Worm (Caenorhabditis elegans): Measurements from ENCODE around the gene osm-12.

Gene osm-12

DNA sequence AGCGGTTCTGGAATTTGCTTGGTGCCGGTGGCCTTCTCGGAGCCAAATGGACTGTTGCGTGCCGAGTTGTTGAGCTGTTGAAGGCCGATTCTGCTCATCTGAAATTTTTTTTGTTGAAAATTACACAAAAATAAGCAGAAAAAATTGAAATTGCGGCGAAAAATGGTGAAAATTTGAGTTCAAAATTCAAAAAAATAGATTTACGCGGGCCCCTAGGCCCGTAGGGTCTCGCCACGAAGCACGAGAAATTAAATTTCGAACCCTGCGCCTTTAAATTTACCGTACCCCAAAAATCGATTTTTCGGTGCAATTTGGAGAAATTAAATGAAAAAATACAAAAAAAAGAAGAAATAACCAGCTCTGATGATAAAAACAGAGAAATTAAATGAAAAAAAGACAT is 22.9 kb upstream of the osm-12 start, which contains the start of gene gmn-1 (continued):
- TF ChIP-seq snpc-3.4 (tag; optimal IDR thresholded peaks at IDR 0.05) (peak; percentile 53), him-1 (tag; optimal IDR thresholded peaks at IDR 0.05) (no peak), F55B11.4 (tag; optimal IDR thresholded peaks at IDR 0.05; ENCODE audit: borderline replicate concordance, insufficient read depth) (no peak), akir-1 (GFP tag; optimal IDR thresholded peaks at IDR 0.05) (no peak), B0019.2 (GFP tag; conservative IDR thresholded peaks at IDR 0.05) (0 out of 2 replicates have a peak, but pooled peaks have one; percentile 18)

DNA sequence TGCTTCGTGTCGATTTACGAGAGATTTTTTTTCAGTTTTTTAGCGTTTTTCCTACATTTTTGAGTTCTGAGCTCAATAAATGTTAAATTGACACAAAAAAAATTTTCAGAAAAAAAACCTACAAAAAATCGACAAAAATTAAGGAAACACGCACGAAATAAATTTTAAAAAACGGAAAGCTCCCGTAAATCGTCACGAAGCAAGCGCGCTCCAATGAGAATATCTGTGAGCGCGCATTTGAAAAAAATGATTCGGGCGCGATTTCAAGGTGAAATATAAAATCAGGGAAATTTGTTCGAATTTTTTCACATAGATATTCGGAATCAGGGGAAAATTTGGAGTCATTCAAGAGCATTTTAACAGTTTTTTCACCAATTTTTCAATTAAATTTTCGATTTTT is 20.9 kb upstream of the osm-12 start:
- no peak for TF ChIP-seq snpc-4 (GFP tag; optimal IDR thresholded peaks at IDR 0.05)
- TF ChIP-seq snpc-4 (tag; optimal IDR thresholded peaks at IDR 0.05): no peak
- TF ChIP-seq efl-1 (GFP tag; optimal IDR thresholded peaks at IDR 0.05): peak; percentile 13

DNA sequence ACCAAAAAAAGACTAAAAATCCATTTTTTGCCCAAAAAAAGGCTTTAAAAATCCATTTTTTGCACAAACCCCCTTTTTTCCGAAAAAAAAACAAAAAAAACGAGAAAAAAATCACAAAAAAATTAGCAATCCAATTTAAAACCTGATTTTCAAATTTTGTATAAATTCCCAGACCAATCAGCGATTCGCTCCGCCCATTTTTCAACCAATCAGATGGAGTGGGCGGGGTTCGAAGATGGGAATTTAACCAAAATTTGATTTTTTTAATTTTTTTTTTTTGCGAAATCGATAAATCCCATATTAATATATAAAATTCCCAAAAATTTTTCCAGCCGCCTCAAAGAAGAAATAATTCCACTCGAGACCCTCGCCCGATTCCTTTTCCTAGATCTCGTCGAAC is 19.1 kb upstream of the osm-12 start:
- TF ChIP-seq ama-1 (optimal IDR thresholded peaks at IDR 0.05): no peak
- TF ChIP-seq ama-1 (GFP tag; optimal IDR thresholded peaks at IDR 0.05): no peak
- TF ChIP-seq mxl-1 (tag; optimal IDR thresholded peaks at IDR 0.05): no peak
- no peak for TF ChIP-seq Y79H2A.3 (GFP tag; conservative IDR thresholded peaks at IDR 0.05)
- no peak for TF ChIP-seq F39B2.1 (GFP tag; IDR thresholded peaks at IDR 0.05)
- no peak for TF ChIP-seq snpc-3.4 (tag; optimal IDR thresholded peaks at IDR 0.05)

DNA sequence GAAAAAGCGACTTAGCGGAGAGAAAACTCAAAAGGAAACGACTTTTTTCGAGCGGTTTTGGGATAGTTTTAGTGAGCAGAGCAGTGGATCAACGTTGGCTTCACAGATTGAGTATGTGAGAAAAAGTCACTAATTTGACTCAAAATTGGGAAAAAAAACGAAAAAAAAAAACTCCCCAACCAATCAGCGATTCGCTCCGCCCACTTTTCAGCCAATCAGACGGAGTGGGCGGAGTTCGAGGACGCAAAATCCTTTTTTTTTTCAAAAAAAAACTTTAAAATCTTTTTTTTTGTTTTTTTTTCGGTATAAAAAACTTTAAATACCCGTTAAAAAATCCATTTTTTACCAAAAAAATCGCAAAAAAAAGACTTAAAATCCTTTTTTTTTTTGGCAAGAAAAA is 18.5 kb upstream of the osm-12 start:
- no peak for TF ChIP-seq sdz-38 (tag; optimal IDR thresholded peaks at IDR 0.05)
- TF ChIP-seq zim-3 (tag; optimal IDR thresholded peaks at IDR 0.05): no peak
- no peak for TF ChIP-seq egrh-3 (GFP tag; IDR thresholded peaks at IDR 0.05)
- TF ChIP-seq repo-1 (tag; optimal IDR thresholded peaks at IDR 0.05): no peak
- TF ChIP-seq madf-6 (GFP tag; IDR thresholded peaks at IDR 0.05): no peak
- TF ChIP-seq let-526 (GFP tag; IDR thresholded peaks at IDR 0.05): no peak
- no peak for TF ChIP-seq ztf-28 (GFP tag; IDR thresholded peaks at IDR 0.05)
- no peak for TF ChIP-seq madf-8 (GFP tag; conservative IDR thresholded peaks at IDR 0.05)
- no peak for TF ChIP-seq lir-1 (GFP tag; conservative IDR thresholded peaks at IDR 0.05)
- no peak for TF ChIP-seq Y53G8AR.9 (GFP tag; conservative IDR thresholded peaks at IDR 0.05)
- no peak for TF ChIP-seq nfya-2 (GFP tag; IDR thresholded peaks at IDR 0.05)
- TF ChIP-seq sea-2 (GFP tag; IDR thresholded peaks at IDR 0.05): no peak
- no peak for TF ChIP-seq ceh-27 (GFP tag; optimal IDR thresholded peaks at IDR 0.05)
- no peak for TF ChIP-seq ceh-91 (GFP tag; IDR thresholded peaks at IDR 0.05)
- TF ChIP-seq ceh-58 (GFP tag; IDR thresholded peaks at IDR 0.05): no peak
- no peak for TF ChIP-seq ztf-25 (GFP tag; IDR thresholded peaks at IDR 0.05)
- no peak for TF ChIP-seq ceh-79 (tag; optimal IDR thresholded peaks at IDR 0.05)
- no peak for TF ChIP-seq T07F8.4 (tag; optimal IDR thresholded peaks at IDR 0.05)
- no peak for TF ChIP-seq him-1 (tag; optimal IDR thresholded peaks at IDR 0.05)
- TF ChIP-seq dox-1 (GFP tag; IDR thresholded peaks at IDR 0.05): no peak

DNA sequence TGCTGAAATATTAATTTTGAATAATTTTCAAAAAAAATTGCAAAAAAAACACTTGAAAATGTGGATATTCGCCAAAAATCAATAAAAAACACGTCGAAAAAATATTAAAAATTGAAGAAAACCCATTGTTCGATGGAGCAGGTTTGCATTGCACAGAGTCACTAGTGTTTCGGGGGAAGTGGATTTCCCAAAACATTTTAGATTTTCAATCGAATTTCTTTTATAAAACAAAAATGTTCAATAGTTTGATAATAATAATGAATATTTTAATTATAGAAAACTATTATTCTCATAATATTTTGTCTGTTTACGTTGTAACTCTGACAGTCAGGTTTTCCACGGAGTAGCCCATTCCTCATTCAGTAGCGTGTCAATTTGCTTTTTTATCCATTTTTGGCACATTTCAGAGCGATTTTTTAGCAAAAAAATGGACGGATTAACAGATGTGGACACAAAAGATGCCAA is 16.3 kb upstream of the osm-12 start, which contains the start of the genes gex-4 and gphr-1:
gex-4 (minus strand) TSS at position 2 of the 465 bp plus-strand sequence.
gphr-1 (plus strand) TSS at position 415 of the 465 bp plus-strand sequence.
- TF ChIP-seq rpc-1 (optimal IDR thresholded peaks at IDR 0.05) (no peak), rpc-1 (tag; optimal IDR thresholded peaks at IDR 0.05) (no peak), chd-7 (tag; optimal IDR thresholded peaks at IDR 0.05) (no peak), hlh-26 (GFP tag; conservative IDR thresholded peaks at IDR 0.05) (no peak), let-607 (tag; optimal IDR thresholded peaks at IDR 0.05) (no peak), lsl-1 (GFP tag; optimal IDR thresholded peaks at IDR 0.05) (no peak), Y95B8A.8 (GFP tag; IDR thresholded peaks at IDR 0.05) (no peak), hsf-1 (GFP tag; IDR thresholded peaks at IDR 0.05) (no peak), F55B11.4 (tag; optimal IDR thresholded peaks at IDR 0.05; ENCODE audit: borderline replicate concordance, insufficient read depth) (no peak), atf-7 (tag; optimal IDR thresholded peaks at IDR 0.05) (no peak), lin-54 (GFP tag; optimal IDR thresholded peaks at IDR 0.05) (no peak), cebp-1 (GFP tag; IDR thresholded peaks at IDR 0.05) (no peak), cebp-1 (tag; optimal IDR thresholded peaks at IDR 0.05) (no peak), Y56A3A.18 (GFP tag; IDR thresholded peaks at IDR 0.05) (no peak), K12H6.12 (tag; optimal IDR thresholded peaks at IDR 0.05) (peak; percentile 16)
